Fruit fly (Drosophila melanogaster): ENCODE data around the gene miple1.

- TF ChIP-seq ttk (optimal IDR thresholded peaks at IDR 0.05) (no peak), psq (optimal IDR thresholded peaks at IDR 0.05) (no peak), Myc (optimal IDR thresholded peaks at IDR 0.05) (no peak), h (optimal IDR thresholded peaks at IDR 0.05) (no peak)
Measured at dm6 chr3L:217480-218118, 49.5 kb upstream of the miple1 start, which contains the start of gene CG13877.

Data from Kc167 (cell line).